Fruit fly (Drosophila melanogaster) whole organism, prepupa: ENCODE results near the gene Rip11.

Experiments
- Blimp-1 ChIP-seq: fragments of 200-800 bp; sonication (Bioruptor generic); optimal IDR thresholded peaks from 3 replicates; lab custom pipeline; 2017; ENCODE audit warnings: missing biosample characterization, missing genetic modification characterization, mild to moderate bottlenecking, moderate library complexity, missing genetic modification reagents
- CG11294 ChIP-seq: fragments of 200-800 bp; sonication (Bioruptor generic); IDR thresholded peaks from 2 replicates; pipeline ENCODE4 v1.3.6; 2022; ENCODE audit warnings: missing biosample characterization, missing genetic modification characterization
- CG11902 ChIP-seq: fragments of 200-800 bp; sonication (Bioruptor generic); optimal IDR thresholded peaks from 3 replicates; lab custom pipeline; 2016; ENCODE audit warnings: missing biosample characterization, missing genetic modification characterization
- CG15336 ChIP-seq: fragments of 200-800 bp; sonication (Bioruptor generic); IDR thresholded peaks from 2 replicates; pipeline ENCODE4 v1.3.6; 2022; ENCODE audit warnings: missing biosample characterization, missing genetic modification characterization
- CG1621 ChIP-seq: fragments of 200-800 bp; sonication (Bioruptor generic); optimal IDR thresholded peaks from 3 replicates; lab custom pipeline; 2018; ENCODE audit warnings: missing biosample characterization, mild to moderate bottlenecking, missing genetic modification characterization
- CG16779 ChIP-seq: fragments of 200-800 bp; sonication (Bioruptor generic); optimal IDR thresholded peaks from 3 replicates; lab custom pipeline; 2017; ENCODE audit warnings: missing biosample characterization, mild to moderate bottlenecking, missing genetic modification characterization
- CG3032 ChIP-seq: fragments of 200-800 bp; optimal IDR thresholded peaks from 2 replicates; lab custom pipeline; 2019; ENCODE audit warnings: missing biosample characterization, mild to moderate bottlenecking, missing genetic modification characterization, moderate library complexity
- CG31627 ChIP-seq: fragments of 200-800 bp; sonication (Bioruptor generic); optimal IDR thresholded peaks from 3 replicates; lab custom pipeline; 2016; ENCODE audit warnings: missing biosample characterization, missing genetic modification characterization
- CG32006 ChIP-seq: fragments of 200-800 bp; sonication (Bioruptor generic); optimal IDR thresholded peaks from 3 replicates; lab custom pipeline; 2017; ENCODE audit warnings: missing biosample characterization, mild to moderate bottlenecking, missing genetic modification characterization
- CG34406 ChIP-seq: fragments of 200-800 bp; sonication (Bioruptor generic); optimal IDR thresholded peaks from 3 replicates; lab custom pipeline; 2016; ENCODE audit warnings: missing biosample characterization, missing genetic modification characterization
- CG3919 ChIP-seq: fragments of 200-800 bp; sonication (Bioruptor generic); optimal IDR thresholded peaks from 3 replicates; lab custom pipeline; 2016; ENCODE audit warnings: missing biosample characterization, missing genetic modification characterization
- CG4318 ChIP-seq: fragments of 200-800 bp; sonication (Bioruptor generic); optimal IDR thresholded peaks from 3 replicates; lab custom pipeline; 2017; ENCODE audit warnings: missing biosample characterization, mild to moderate bottlenecking, missing genetic modification characterization
- CG6163 ChIP-seq: fragments of 200-800 bp; sonication (Bioruptor generic); IDR thresholded peaks from 3 replicates; pipeline ENCODE4 v1.3.6; 2022; ENCODE audit warnings: missing biosample characterization, missing genetic modification characterization
- CG6276 ChIP-seq: fragments of 200-800 bp; sonication (Bioruptor generic); optimal IDR thresholded peaks from 2 replicates; lab custom pipeline; 2017; ENCODE audit warnings: missing biosample characterization, mild to moderate bottlenecking, missing genetic modification characterization
- CG6808 ChIP-seq: fragments of 200-800 bp; sonication (Bioruptor generic); optimal IDR thresholded peaks from 3 replicates; lab custom pipeline; 2017; ENCODE audit warnings: missing biosample characterization, missing genetic modification characterization, mild to moderate bottlenecking, moderate library complexity, missing genetic modification reagents
- CG6854 ChIP-seq: fragments of 200-800 bp; sonication (Bioruptor generic); optimal IDR thresholded peaks from 2 replicates; lab custom pipeline; 2017; ENCODE audit warnings: missing biosample characterization, mild to moderate bottlenecking, missing genetic modification characterization
- CG8632 ChIP-seq: fragments of 200-800 bp; sonication (Bioruptor generic); optimal IDR thresholded peaks from 3 replicates; lab custom pipeline; 2016; ENCODE audit warnings: missing biosample characterization, missing genetic modification characterization
- Eip75B ChIP-seq: fragments of 200-800 bp; sonication (Bioruptor generic); optimal IDR thresholded peaks from 3 replicates; lab custom pipeline; 2016; ENCODE audit warnings: missing biosample characterization, missing genetic modification characterization
- Eip78C ChIP-seq: fragments of 200-800 bp; sonication (Bioruptor generic); peaks from one replicate; lab custom pipeline; 2016; ENCODE audit warnings: missing biosample characterization, missing genetic modification characterization
- Eip93F ChIP-seq: fragments of 200-800 bp; sonication (Bioruptor generic); optimal IDR thresholded peaks from 2 replicates; lab custom pipeline; 2016; ENCODE audit warnings: missing biosample characterization, mild to moderate bottlenecking, missing genetic modification characterization
- Ets21C ChIP-seq: fragments of 200-800 bp; sonication (Bioruptor generic); optimal IDR thresholded peaks from 3 replicates; lab custom pipeline; 2016; ENCODE audit warnings: missing biosample characterization, missing genetic modification characterization
- Ets96B ChIP-seq: fragments of 200-800 bp; optimal IDR thresholded peaks from 2 replicates; lab custom pipeline; 2019; ENCODE audit warnings: missing biosample characterization, mild to moderate bottlenecking, missing genetic modification characterization, moderate library complexity
- Hr4 ChIP-seq: fragments of 200-800 bp; sonication (Bioruptor generic); optimal IDR thresholded peaks from 3 replicates; lab custom pipeline; 2016; ENCODE audit warnings: missing biosample characterization, missing genetic modification characterization
- Lpt ChIP-seq: fragments of 200-800 bp; sonication (Bioruptor generic); optimal IDR thresholded peaks from 3 replicates; lab custom pipeline; 2016; ENCODE audit warnings: missing biosample characterization, missing genetic modification characterization
- Met ChIP-seq: fragments of 200-800 bp; sonication (Bioruptor generic); optimal IDR thresholded peaks from 3 replicates; lab custom pipeline; 2016; ENCODE audit warnings: missing biosample characterization, missing genetic modification characterization
- OdsH ChIP-seq: fragments of 200-800 bp; sonication (Bioruptor generic); optimal IDR thresholded peaks from 3 replicates; lab custom pipeline; 2016; ENCODE audit warnings: missing biosample characterization, missing genetic modification characterization
- Smox ChIP-seq: fragments of 200-800 bp; sonication (Bioruptor generic); optimal IDR thresholded peaks from 3 replicates; lab custom pipeline; 2016; ENCODE audit warnings: missing biosample characterization, missing genetic modification characterization
- Sox102F ChIP-seq: fragments of 200-800 bp; sonication (Bioruptor generic); optimal IDR thresholded peaks from 2 replicates; lab custom pipeline; 2016; ENCODE audit warnings: missing biosample characterization, mild to moderate bottlenecking, missing genetic modification characterization
- achi ChIP-seq: fragments of 200-800 bp; sonication (Bioruptor generic); optimal IDR thresholded peaks from 3 replicates; lab custom pipeline; 2016; ENCODE audit warnings: missing biosample characterization, missing genetic modification characterization
- cyc ChIP-seq: fragments of 200-800 bp; sonication (Bioruptor generic); optimal IDR thresholded peaks from 3 replicates; lab custom pipeline; 2016; ENCODE audit warnings: missing biosample characterization, missing genetic modification characterization
- dac ChIP-seq: fragments of 200-800 bp; sonication (Bioruptor generic); optimal IDR thresholded peaks from 2 replicates; lab custom pipeline; 2017; ENCODE audit warnings: missing biosample characterization, mild to moderate bottlenecking, missing genetic modification characterization
- eg ChIP-seq: fragments of 200-800 bp; sonication (Bioruptor generic); IDR thresholded peaks from 3 replicates; pipeline ENCODE4 v1.3.6; 2022; ENCODE audit warnings: missing biosample characterization, missing genetic modification characterization
- esn ChIP-seq: fragments of 200-800 bp; sonication (Bioruptor generic); optimal IDR thresholded peaks from 2 replicates; lab custom pipeline; 2016; ENCODE audit warnings: missing biosample characterization, mild to moderate bottlenecking, missing genetic modification characterization, moderate library complexity
- fd59A ChIP-seq: fragments of 200-800 bp; sonication (Bioruptor generic); optimal IDR thresholded peaks from 2 replicates; lab custom pipeline; 2017; ENCODE audit warnings: missing biosample characterization, mild to moderate bottlenecking, missing genetic modification characterization, missing genetic modification reagents
- fd85E ChIP-seq: fragments of 200-800 bp; sonication (Bioruptor generic); optimal IDR thresholded peaks from 3 replicates; lab custom pipeline; 2016; ENCODE audit warnings: missing biosample characterization, missing genetic modification characterization
- fkh ChIP-seq: fragments of 200-800 bp; sonication (Bioruptor generic); optimal IDR thresholded peaks from 3 replicates; lab custom pipeline; 2017; ENCODE audit warnings: missing biosample characterization, mild to moderate bottlenecking, missing genetic modification characterization, moderate library complexity
- lz ChIP-seq: fragments of 200-800 bp; sonication (Bioruptor generic); optimal IDR thresholded peaks from 3 replicates; lab custom pipeline; 2016; ENCODE audit warnings: missing biosample characterization, missing genetic modification characterization
- net ChIP-seq: fragments of 200-800 bp; sonication (Bioruptor generic); optimal IDR thresholded peaks from 3 replicates; lab custom pipeline; 2016; ENCODE audit warnings: missing biosample characterization, missing genetic modification characterization
- spab ChIP-seq: fragments of 200-800 bp; sonication (Bioruptor generic); optimal IDR thresholded peaks from 2 replicates; lab custom pipeline; 2017; ENCODE audit warnings: missing biosample characterization, mild to moderate bottlenecking, missing genetic modification characterization, missing genetic modification reagents
- ss ChIP-seq, 2 experiments: fragments of 200-800 bp; sonication (Bioruptor generic); optimal IDR thresholded peaks; 2 replicates in 1 of 2; 3 replicates in 1 of 2; lab custom pipeline; 2017 to 2018; ENCODE audit warnings: mild to moderate bottlenecking in 2 of 2, missing biosample characterization in 2 of 2, missing genetic modification characterization in 2 of 2, moderate library complexity in 1 of 2
- topi ChIP-seq: fragments of 200-800 bp; sonication (Bioruptor generic); optimal IDR thresholded peaks from 3 replicates; lab custom pipeline; 2016; ENCODE audit warnings: missing biosample characterization, missing genetic modification characterization
- vri ChIP-seq: fragments of 200-800 bp; sonication (Bioruptor generic); optimal IDR thresholded peaks from 3 replicates; lab custom pipeline; 2016; ENCODE audit warnings: missing biosample characterization, mild to moderate bottlenecking, missing genetic modification characterization

Gene Rip11

dm6 chrX:18627002-18627401, 20.4 kb downstream of the Rip11 start:
- TF ChIP-seq Eip78C (GFP tag; lab: Kevin White, UChicago), result peak; percentile 11
- TF ChIP-seq CG11294 (GFP tag; lab: Robert Waterston, UW), result no peak

DNA sequence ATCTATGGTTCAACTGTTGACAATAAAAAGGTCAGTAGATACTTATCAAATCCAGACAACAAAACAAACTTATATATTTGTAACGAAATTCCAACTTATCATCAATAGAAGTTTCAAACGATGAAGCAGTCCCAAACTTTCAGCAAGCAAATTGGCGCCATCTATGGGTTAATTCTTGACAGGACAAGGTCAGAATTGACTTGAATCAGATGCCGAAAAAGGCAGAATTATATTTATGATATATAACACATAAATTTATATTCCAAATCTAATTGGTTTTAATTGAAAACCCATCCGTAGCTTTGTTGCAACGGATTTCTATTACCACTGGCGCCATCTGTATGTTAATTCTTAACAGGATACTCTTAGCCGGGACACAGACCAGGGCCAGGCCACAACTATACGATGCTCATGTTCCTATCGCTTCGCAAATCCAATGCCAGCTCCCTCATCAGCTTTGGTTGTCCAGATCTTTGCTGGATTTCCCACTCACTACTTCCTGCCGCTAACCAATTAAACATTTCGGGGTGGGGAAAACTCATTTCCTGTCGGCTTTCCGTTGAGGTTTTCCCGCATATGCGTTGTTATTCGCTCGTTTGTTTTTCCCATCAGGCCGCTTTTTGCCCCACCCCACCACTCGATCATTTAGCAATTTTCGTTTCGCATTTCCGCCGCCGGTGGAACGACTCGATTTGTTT, 25.6 kb downstream of the Rip11 start:
- TF ChIP-seq fd85E, result no peak
- no peak for TF ChIP-seq CG8632
- TF ChIP-seq Eip78C (GFP tag; lab: Kevin White, UChicago), result peak; percentile 27
- TF ChIP-seq Eip75B, result no peak
- no peak for TF ChIP-seq esn (GFP tag; lab: Kevin White, UChicago)
- TF ChIP-seq CG32006, result no peak
- TF ChIP-seq, all 60 proteins: peak for 1

- peak; percentile 6 for TF ChIP-seq Eip78C (GFP tag; lab: Kevin White, UChicago)
- peak; percentile 2 for TF ChIP-seq CG6808 (GFP tag; lab: Kevin White, UChicago)
- TF ChIP-seq net (GFP tag; lab: Kevin White, UChicago), result no peak
Observed at dm6 chrX:18618122-18618521, 29.3 kb downstream of the Rip11 start.

dm6 chrX:18617489-18617888, 30.0 kb downstream of the Rip11 start, which contains the start of gene CG15040:
CG15040 (minus strand) TSS chrX:18617589.
- TF ChIP-seq esn (GFP tag; lab: Kevin White, UChicago), result no peak
- no peak for TF ChIP-seq lz (GFP tag; lab: Kevin White, UChicago)
- TF ChIP-seq Lpt (GFP tag; lab: Kevin White, UChicago), result no peak
- TF ChIP-seq CG6854, result no peak
- no peak for TF ChIP-seq CG11902
- TF ChIP-seq OdsH (GFP tag; lab: Kevin White, UChicago), result no peak

DNA sequence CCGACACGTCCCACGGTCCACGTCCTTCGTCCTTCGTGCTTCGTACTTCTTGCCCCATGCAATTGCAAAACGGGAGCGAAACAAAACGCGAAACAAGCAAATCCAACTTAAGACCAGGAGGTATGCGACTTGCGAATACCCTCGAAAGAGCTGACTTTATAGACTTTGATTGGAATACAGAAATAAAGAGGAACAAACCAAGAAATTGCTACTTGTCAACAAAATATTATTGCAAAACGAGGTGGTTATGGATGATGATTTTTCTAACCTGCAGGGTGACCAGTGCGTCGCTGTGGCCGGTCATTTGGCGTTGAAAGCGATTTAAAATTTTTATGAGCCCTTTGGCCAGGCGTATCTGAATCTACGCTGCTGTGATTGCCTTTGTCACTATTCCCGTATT, 34.0 kb downstream of the Rip11 start:
- TF ChIP-seq Ets21C (GFP tag; lab: Kevin White, UChicago) (peak; percentile 27), Sox102F (GFP tag; lab: Kevin White, UChicago) (peak; percentile 29), Blimp-1 (GFP tag; lab: Kevin White, UChicago) (no peak), OdsH (GFP tag; lab: Kevin White, UChicago) (peak; percentile 22), CG11294 (GFP tag; lab: Robert Waterston, UW) (no peak), CG31627 (GFP tag; lab: Kevin White, UChicago) (peak; percentile 49), CG6808 (GFP tag; lab: Kevin White, UChicago) (peak; percentile 12), CG16779 (no peak), Hr4 (GFP tag; lab: Kevin White, UChicago) (peak; percentile 10), lz (GFP tag; lab: Kevin White, UChicago) (peak; percentile 42), spab (GFP tag; lab: Kevin White, UChicago) (peak; percentile 9), vri (GFP tag; lab: Kevin White, UChicago) (no peak), CG3919 (GFP tag; lab: Kevin White, UChicago) (peak; percentile 22), CG6163 (GFP tag; lab: Robert Waterston, UW) (peak; percentile 48; the same call in 1 of the 3 replicates), fd85E (no peak), Ets96B (peak; percentile 36), topi (GFP tag; lab: Kevin White, UChicago) (no peak), fkh (GFP tag; lab: Kevin White, UChicago) (no peak), Eip93F (GFP tag; lab: Kevin White, UChicago) (no peak), cyc (GFP tag; lab: Kevin White, UChicago) (peak; percentile 50), Met (GFP tag; lab: Kevin White, UChicago) (peak; percentile 44), CG3032 (peak; percentile 21), achi (GFP tag; lab: Kevin White, UChicago) (peak; percentile 20), CG1621 (peak; percentile 13), net (GFP tag; lab: Kevin White, UChicago) (no peak), ss (GFP tag; optimal IDR thresholded peaks at IDR 0.05; lab: Kevin White, UChicago) (no peak), dac (GFP tag; lab: Kevin White, UChicago) (no peak), CG6276 (GFP tag; lab: Kevin White, UChicago) (no peak), CG4318 (GFP tag; lab: Kevin White, UChicago) (no peak), esn (GFP tag; lab: Kevin White, UChicago) (no peak), CG6854 (no peak), Smox (GFP tag; lab: Kevin White, UChicago) (peak; percentile 31), CG15336 (GFP tag; lab: Robert Waterston, UW) (no peak), eg (no peak), CG34406 (GFP tag; lab: Kevin White, UChicago) (no peak), Eip78C (GFP tag; lab: Kevin White, UChicago) (peak; percentile 63), fd59A (GFP tag; lab: Kevin White, UChicago) (no peak)
